Worm (Caenorhabditis elegans): ENCODE results near the gene cest-35.2.
A peak's percentile ranks its signal among the peaks of the same experiment; 100 is the strongest.

Gene cest-35.2

DNA sequence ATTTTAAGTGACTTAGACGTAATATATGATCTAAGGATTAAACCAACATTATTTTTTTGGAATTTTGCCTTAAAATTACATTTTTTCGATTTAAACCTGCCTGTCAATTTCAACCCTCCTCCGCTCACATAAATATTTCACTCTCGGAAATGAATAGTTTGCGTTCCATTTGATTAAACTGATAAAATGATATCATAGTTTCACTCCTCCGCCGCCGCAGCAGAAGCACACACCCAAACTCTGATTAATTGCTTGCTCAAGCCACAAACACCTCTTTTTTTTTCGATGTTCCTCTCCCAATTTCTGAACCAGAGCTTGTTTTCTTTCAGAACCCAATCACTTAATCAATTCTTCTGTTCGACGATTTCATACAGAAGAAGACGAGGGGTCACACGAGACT lies 14.0 kb downstream of the cest-35.2 start, which contains the start of gene Y49G5B.1:
TSS of gene Y49G5B.1 (plus strand) at position 324 of the 400 bp plus-strand sequence.
- no peak for TF ChIP-seq klf-2 (GFP tag; conservative IDR thresholded peaks at IDR 0.05)
- no peak for TF ChIP-seq ref-1 (GFP tag; conservative IDR thresholded peaks at IDR 0.05)
- no peak for TF ChIP-seq flt-1 (GFP tag; IDR thresholded peaks at IDR 0.05)
- no peak for TF ChIP-seq cog-1 (tag; optimal IDR thresholded peaks at IDR 0.05)
- TF ChIP-seq tab-1 (GFP tag; IDR thresholded peaks at IDR 0.05): no peak
- no peak for TF ChIP-seq med-1 (GFP tag; optimal IDR thresholded peaks at IDR 0.05; ENCODE audit: insufficient read depth)
- TF ChIP-seq ztf-29 (GFP tag; IDR thresholded peaks at IDR 0.05): no peak
- no peak for TF ChIP-seq ztf-23 (GFP tag; IDR thresholded peaks at IDR 0.05)
- TF ChIP-seq T22C8.4 (GFP tag; IDR thresholded peaks at IDR 0.05): no peak

DNA sequence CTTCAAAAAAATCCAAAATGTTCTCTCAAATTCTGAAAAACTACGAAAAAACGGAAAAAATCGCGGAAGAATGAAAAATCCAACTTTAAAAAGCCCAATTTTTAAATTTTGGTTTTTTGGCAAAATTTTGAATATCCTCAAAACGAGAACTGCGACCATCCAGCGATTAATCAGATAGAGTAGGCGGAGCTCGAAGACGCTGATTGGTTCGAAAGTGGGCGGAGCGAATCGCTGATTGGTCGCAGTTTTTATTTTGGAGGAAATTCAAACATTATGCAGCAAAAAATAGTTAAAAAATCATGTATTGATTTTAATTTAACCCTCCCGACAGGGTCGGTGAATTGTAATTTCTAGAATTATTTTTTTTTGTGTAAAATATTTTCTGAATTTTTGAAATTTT lies 23.3 kb downstream of the cest-35.2 start:
- TF ChIP-seq ztf-29 (GFP tag; IDR thresholded peaks at IDR 0.05) (no peak), ref-1 (GFP tag; conservative IDR thresholded peaks at IDR 0.05) (no peak), tab-1 (GFP tag; IDR thresholded peaks at IDR 0.05) (no peak), cog-1 (tag; optimal IDR thresholded peaks at IDR 0.05) (no peak), med-1 (GFP tag; optimal IDR thresholded peaks at IDR 0.05; ENCODE audit: insufficient read depth) (no peak), T22C8.4 (GFP tag; IDR thresholded peaks at IDR 0.05) (no peak)

DNA sequence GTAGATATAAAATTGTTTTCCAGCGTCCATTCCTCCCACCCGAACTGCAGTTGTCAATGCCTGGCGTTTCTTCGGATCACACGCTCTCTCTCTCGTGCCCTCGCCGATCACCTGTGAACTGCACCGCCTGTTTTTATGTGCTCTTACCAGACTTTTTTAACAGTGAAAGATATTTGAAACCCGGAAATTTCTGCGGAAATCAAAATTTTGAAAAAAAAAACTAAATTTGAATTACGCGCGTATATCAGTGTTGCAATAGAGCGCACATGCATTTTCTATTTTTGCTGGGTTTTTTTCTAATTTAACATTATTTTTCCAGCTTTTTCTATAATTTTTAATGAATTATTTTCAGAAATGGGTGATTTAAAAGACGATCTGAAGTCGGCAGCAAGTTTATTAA lies 32.9 kb downstream of the cest-35.2 start, which contains the start of gene ttc-37:
TSS of gene ttc-37 (plus strand) at position 349 of the 400 bp plus-strand sequence.
- no peak for TF ChIP-seq cog-1 (tag; optimal IDR thresholded peaks at IDR 0.05)
- TF ChIP-seq klf-2 (GFP tag; conservative IDR thresholded peaks at IDR 0.05): no peak
- TF ChIP-seq flt-1 (GFP tag; IDR thresholded peaks at IDR 0.05): no peak
- no peak for TF ChIP-seq tab-1 (GFP tag; IDR thresholded peaks at IDR 0.05)
- TF ChIP-seq ztf-29 (GFP tag; IDR thresholded peaks at IDR 0.05): no peak
- TF ChIP-seq T22C8.4 (GFP tag; IDR thresholded peaks at IDR 0.05): no peak
- TF ChIP-seq med-1 (GFP tag; optimal IDR thresholded peaks at IDR 0.05; ENCODE audit: insufficient read depth): no peak
- TF ChIP-seq ref-1 (GFP tag; conservative IDR thresholded peaks at IDR 0.05): no peak
- no peak for TF ChIP-seq ztf-23 (GFP tag; IDR thresholded peaks at IDR 0.05)

ce11 chrV:5203643-5204042 lies 33.4 kb downstream of the cest-35.2 start:
- no peak for TF ChIP-seq tab-1 (GFP tag; IDR thresholded peaks at IDR 0.05)
- no peak for TF ChIP-seq cog-1 (tag; optimal IDR thresholded peaks at IDR 0.05)
- TF ChIP-seq ref-1 (GFP tag; conservative IDR thresholded peaks at IDR 0.05): no peak
- TF ChIP-seq flt-1 (GFP tag; IDR thresholded peaks at IDR 0.05): no peak
- no peak for TF ChIP-seq klf-2 (GFP tag; conservative IDR thresholded peaks at IDR 0.05)
- TF ChIP-seq ztf-29 (GFP tag; IDR thresholded peaks at IDR 0.05): no peak
- TF ChIP-seq ztf-23 (GFP tag; IDR thresholded peaks at IDR 0.05): no peak
- no peak for TF ChIP-seq med-1 (GFP tag; optimal IDR thresholded peaks at IDR 0.05; ENCODE audit: insufficient read depth)
- TF ChIP-seq T22C8.4 (GFP tag; IDR thresholded peaks at IDR 0.05): no peak

DNA sequence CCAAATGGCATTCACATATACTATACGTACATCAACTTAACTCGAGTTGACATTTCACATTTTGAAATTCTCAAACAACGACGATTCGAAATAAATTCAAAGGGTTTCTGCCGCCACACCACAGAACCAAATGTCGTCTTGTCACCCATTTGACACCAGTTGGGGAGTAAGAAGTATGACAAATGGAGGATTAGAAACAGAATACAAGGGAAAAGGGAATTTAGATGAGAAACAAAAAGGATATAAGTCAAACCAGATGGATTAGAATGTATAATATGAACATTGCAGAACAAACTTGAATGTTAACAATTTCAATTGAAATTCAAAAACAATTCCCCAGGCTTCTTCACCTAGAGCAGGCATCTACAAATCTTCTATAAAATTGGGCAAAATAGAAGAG lies 35.3 kb downstream of the cest-35.2 start:
- TF ChIP-seq med-1 (GFP tag; optimal IDR thresholded peaks at IDR 0.05; ENCODE audit: insufficient read depth): no peak
- TF ChIP-seq klf-2 (GFP tag; conservative IDR thresholded peaks at IDR 0.05): no peak
- no peak for TF ChIP-seq cog-1 (tag; optimal IDR thresholded peaks at IDR 0.05)

ce11 chrV:5200188-5200587 lies 36.8 kb downstream of the cest-35.2 start:
- TF ChIP-seq ref-1 (GFP tag; conservative IDR thresholded peaks at IDR 0.05) (no peak), klf-2 (GFP tag; conservative IDR thresholded peaks at IDR 0.05) (no peak), flt-1 (GFP tag; IDR thresholded peaks at IDR 0.05) (no peak), cog-1 (tag; optimal IDR thresholded peaks at IDR 0.05) (no peak), med-1 (GFP tag; optimal IDR thresholded peaks at IDR 0.05; ENCODE audit: insufficient read depth) (no peak), ztf-23 (GFP tag; IDR thresholded peaks at IDR 0.05) (no peak), ztf-29 (GFP tag; IDR thresholded peaks at IDR 0.05) (no peak), tab-1 (GFP tag; IDR thresholded peaks at IDR 0.05) (no peak), T22C8.4 (GFP tag; IDR thresholded peaks at IDR 0.05) (no peak)

- TF ChIP-seq ztf-29 (GFP tag; IDR thresholded peaks at IDR 0.05) (no peak), tab-1 (GFP tag; IDR thresholded peaks at IDR 0.05) (no peak), ref-1 (GFP tag; conservative IDR thresholded peaks at IDR 0.05) (no peak), med-1 (GFP tag; optimal IDR thresholded peaks at IDR 0.05; ENCODE audit: insufficient read depth) (no peak), klf-2 (GFP tag; conservative IDR thresholded peaks at IDR 0.05) (no peak), flt-1 (GFP tag; IDR thresholded peaks at IDR 0.05) (no peak), ztf-23 (GFP tag; IDR thresholded peaks at IDR 0.05) (no peak), T22C8.4 (GFP tag; IDR thresholded peaks at IDR 0.05) (no peak), cog-1 (tag; optimal IDR thresholded peaks at IDR 0.05) (no peak)
These were observed 38.8 kb downstream of the cest-35.2 start, which contains the start of gene Y47A7.2 for ce11 chrV:5198240-5198639. Gene Y47A7.2 (minus strand): TSS chrV:5198340.

DNA sequence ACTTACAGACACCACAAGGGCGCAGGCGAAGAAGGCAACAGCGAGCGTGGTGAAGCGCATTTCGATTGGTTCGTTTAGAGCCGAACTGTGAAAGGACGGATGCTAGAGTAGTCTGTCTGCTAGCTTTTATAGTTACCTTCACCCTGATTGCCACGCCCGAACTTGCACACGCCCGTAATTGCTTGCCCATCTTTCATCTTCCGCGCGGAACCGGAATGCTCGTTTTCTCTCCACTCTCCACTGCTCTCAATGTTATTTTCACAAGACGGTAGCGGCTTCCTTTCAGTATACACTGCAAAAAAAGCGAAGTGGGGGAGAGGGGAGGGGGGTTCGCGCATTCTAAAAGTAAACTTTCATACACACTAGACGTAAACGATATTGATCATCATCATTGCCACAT lies 42.5 kb downstream of the cest-35.2 start, which contains the start of gene abu-8:
TSS of gene abu-8 (minus strand) at position 101 of the 400 bp plus-strand sequence.
- TF ChIP-seq klf-2 (GFP tag; conservative IDR thresholded peaks at IDR 0.05): 0 out of 2 replicates have a peak, but pooled peaks have one; percentile 18
- TF ChIP-seq ztf-29 (GFP tag; IDR thresholded peaks at IDR 0.05): no peak

DNA sequence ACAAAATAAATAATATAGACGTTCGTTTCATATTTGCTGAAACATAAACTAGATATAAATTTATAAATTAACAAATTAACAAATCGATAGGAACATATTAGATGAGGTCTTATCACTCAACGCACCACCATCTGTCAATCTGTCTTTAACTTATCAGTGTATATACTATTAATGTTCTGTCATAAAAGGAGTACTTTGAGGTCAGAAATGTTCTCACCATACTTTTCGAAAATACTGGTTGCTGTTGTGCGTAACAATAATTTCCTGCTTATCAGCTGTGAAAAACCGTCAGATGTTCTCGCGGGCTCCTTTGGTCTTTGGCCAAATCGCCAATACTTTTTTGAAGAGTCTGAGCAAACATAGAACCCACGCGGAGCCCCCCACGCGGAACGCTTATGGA lies 44.5 kb downstream of the cest-35.2 start, which contains the start of gene C03A7.13:
TSS of gene C03A7.13 (minus strand) at position 43 of the 400 bp plus-strand sequence.
- TF ChIP-seq flt-1 (GFP tag; IDR thresholded peaks at IDR 0.05) (no peak), tab-1 (GFP tag; IDR thresholded peaks at IDR 0.05) (no peak), T22C8.4 (GFP tag; IDR thresholded peaks at IDR 0.05) (no peak), klf-2 (GFP tag; conservative IDR thresholded peaks at IDR 0.05) (no peak), ztf-29 (GFP tag; IDR thresholded peaks at IDR 0.05) (no peak), ref-1 (GFP tag; conservative IDR thresholded peaks at IDR 0.05) (no peak)

Data from whole organism, midembryonic.